Worm (Caenorhabditis elegans): Measurements from ENCODE around the gene T07D3.2.

DNA sequence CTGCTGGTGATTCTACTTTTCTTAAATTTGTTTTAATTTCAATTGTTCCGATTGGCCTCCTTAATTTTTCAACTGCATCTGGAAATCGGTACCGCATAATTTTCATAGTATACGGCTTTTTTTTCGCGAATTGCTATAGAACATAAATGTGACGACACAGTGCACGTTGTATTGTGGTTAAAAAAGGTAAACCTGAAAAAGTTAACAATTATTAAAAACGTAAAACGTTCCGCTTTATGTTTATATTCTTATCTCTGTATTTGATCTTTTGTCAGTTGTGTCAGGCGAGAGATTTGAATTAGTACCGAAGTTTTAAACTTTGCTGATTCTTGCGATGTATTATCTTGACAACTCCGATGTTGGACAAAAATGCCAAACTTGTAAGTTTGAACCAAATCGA is 40.2 kb upstream of the T07D3.2 start, which contains the start of gene Y46B2A.4:
- TF ChIP-seq dao-5 (tag; optimal IDR thresholded peaks at IDR 0.05) (no peak), him-1 (tag; optimal IDR thresholded peaks at IDR 0.05) (no peak), W03F9.2 (tag; optimal IDR thresholded peaks at IDR 0.05) (no peak)
